Worm (Caenorhabditis elegans) whole organism, early embryonic: ENCODE results near the gene C47A4.5.

Source experiments
- ets-7 ChIP-seq: sonication (generic microtip); optimal IDR thresholded peaks from 2 replicates; lab custom pipeline; 2016; ENCODE audit warnings: missing genotype, missing genetic modification characterization, missing compliant biosample characterization
- tbx-11 ChIP-seq: fragments of 200-800 bp; sonication (Bioruptor generic); IDR thresholded peaks from 2 replicates; pipeline ENCODE4 v1.3.6; 2022; ENCODE audit warnings: missing genetic modification characterization, missing compliant biosample characterization

DNA sequence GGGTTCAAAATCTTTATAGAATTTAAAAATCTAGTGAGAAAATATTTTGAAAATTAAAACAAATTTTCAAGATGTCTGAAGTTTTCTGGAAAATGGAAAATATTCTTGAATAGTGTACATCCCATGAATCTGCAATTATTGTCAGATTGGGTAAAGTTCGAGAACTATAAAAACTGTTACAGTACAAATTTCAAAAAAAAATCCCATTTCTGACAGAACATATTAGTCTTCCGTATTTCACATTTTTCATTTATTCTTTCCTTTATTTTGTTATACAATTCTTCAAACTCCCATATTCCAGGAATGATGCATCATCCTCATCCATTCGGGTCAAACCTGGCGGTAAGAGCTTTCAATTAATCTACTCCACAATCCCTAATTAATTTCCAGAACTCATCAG is 4.5 kb downstream of the C47A4.5 start, which contains the start of gene sorb-1:
- no peak for TF ChIP-seq ets-7 (tag; lab: Kevin White, UChicago)
- TF ChIP-seq tbx-11 (GFP tag; lab: Robert Waterston, UW), result no peak
